Worm (Caenorhabditis elegans): Measurements from ENCODE around the gene T12A7.6.

The T12A7.6 gene

DNA sequence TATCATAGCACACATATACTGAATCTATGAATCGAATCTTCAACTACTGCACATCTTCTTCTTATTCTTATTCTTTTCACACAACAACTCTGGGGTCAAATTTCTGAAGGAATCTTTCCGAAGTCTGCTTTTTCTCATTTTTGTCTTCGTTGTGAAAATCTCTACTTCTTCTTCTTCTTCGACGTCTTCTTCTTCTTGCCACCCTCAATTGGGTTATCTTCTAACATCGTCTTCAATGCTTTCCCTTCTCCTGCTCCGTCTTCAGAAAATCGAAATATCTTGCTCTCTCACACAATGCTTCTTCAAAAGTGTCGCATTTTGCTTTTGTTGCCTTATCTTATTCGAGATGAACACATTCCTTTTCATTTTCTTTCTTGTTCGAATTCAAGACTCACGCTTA is 25.8 kb upstream of the T12A7.6 start:
- TF ChIP-seq ces-1 (GFP tag; optimal IDR thresholded peaks at IDR 0.05) (peak; percentile 94), zip-8 (tag; optimal IDR thresholded peaks at IDR 0.05) (no peak), nhr-2 (tag; optimal IDR thresholded peaks at IDR 0.05) (no peak), lin-13 (tag; optimal IDR thresholded peaks at IDR 0.05) (no peak), mab-5 (tag; optimal IDR thresholded peaks at IDR 0.05) (no peak), ztf-11 (tag; optimal IDR thresholded peaks at IDR 0.05) (no peak)

DNA sequence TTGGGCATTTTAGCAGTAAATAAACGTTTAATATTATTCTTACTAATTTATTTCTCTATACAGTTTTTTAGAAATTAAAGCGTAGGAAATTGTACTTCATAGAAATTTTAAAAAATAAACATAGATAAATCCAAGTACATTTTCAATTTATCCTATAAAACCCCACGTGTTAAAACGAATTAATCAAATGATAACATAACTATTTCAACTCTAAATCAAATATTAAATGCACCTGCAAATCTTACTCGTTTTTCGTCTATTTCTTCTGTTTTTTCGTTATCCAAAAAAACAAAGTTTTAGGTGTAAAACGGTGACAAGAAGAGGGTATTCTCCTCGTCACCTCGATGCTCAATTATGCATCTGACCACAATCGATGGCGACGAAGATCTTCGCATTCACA is 14.0 kb upstream of the T12A7.6 start, which contains the start of gene K01A6.6:
Gene K01A6.6, plus strand, starts transcription at position 301 of the 400 bp plus-strand sequence.
- TF ChIP-seq unc-120 (tag; optimal IDR thresholded peaks at IDR 0.05; ENCODE audit: poor library complexity, severe bottlenecking), result no peak
- TF ChIP-seq lin-13 (tag; optimal IDR thresholded peaks at IDR 0.05), result no peak
- TF ChIP-seq snpc-4 (tag; optimal IDR thresholded peaks at IDR 0.05), result no peak
- no peak for TF ChIP-seq ham-2 (GFP tag; optimal IDR thresholded peaks at IDR 0.05)
- no peak for TF ChIP-seq sem-2 (GFP tag; optimal IDR thresholded peaks at IDR 0.05)
- no peak for TF ChIP-seq ceh-39 (tag; optimal IDR thresholded peaks at IDR 0.05)
- TF ChIP-seq ces-1 (GFP tag; optimal IDR thresholded peaks at IDR 0.05), result no peak
- no peak for TF ChIP-seq mls-2 (tag; optimal IDR thresholded peaks at IDR 0.05)
- TF ChIP-seq nhr-2 (tag; optimal IDR thresholded peaks at IDR 0.05), result no peak
- TF ChIP-seq nhr-76 (tag; optimal IDR thresholded peaks at IDR 0.05), result no peak

DNA sequence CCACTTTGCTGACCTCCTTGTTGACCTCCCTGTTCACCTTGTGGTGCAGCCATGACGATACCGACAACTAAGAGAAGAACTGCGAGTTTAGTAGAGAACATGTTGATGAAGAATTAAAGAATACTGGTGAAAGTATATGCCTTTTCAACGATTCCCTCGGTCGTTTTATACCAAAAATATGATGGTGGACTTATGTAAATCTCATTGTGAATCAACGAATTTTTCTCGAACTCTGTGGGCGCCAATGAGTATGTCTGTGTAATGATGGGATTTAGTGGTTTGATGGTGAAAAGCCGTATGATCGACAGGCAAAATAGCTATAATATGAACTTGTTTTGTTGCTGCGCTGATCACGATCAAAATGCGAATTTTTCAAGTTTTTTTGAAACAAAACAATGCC is 11.8 kb upstream of the T12A7.6 start, which contains the start of gene K01A6.8:
Gene K01A6.8, minus strand, starts transcription at position 101 of the 400 bp plus-strand sequence.
- TF ChIP-seq flh-1 (GFP tag; optimal IDR thresholded peaks at IDR 0.05), result no peak
- no peak for TF ChIP-seq sptf-1 (tag; optimal IDR thresholded peaks at IDR 0.05)
- TF ChIP-seq sem-2 (GFP tag; optimal IDR thresholded peaks at IDR 0.05), result no peak
- TF ChIP-seq ztf-11 (tag; optimal IDR thresholded peaks at IDR 0.05), result no peak
- TF ChIP-seq lsy-2 (tag; optimal IDR thresholded peaks at IDR 0.05), result no peak
- TF ChIP-seq ces-1 (GFP tag; optimal IDR thresholded peaks at IDR 0.05), result no peak
- TF ChIP-seq hlh-1 (tag; optimal IDR thresholded peaks at IDR 0.05), result no peak
- TF ChIP-seq lin-13 (tag; optimal IDR thresholded peaks at IDR 0.05), result no peak
- no peak for TF ChIP-seq nhr-76 (tag; optimal IDR thresholded peaks at IDR 0.05)
- no peak for TF ChIP-seq nhr-28 (tag; optimal IDR thresholded peaks at IDR 0.05)
- TF ChIP-seq zip-8 (tag; optimal IDR thresholded peaks at IDR 0.05), result no peak
- no peak for TF ChIP-seq mls-2 (tag; optimal IDR thresholded peaks at IDR 0.05)
- TF ChIP-seq unc-120 (tag; optimal IDR thresholded peaks at IDR 0.05; ENCODE audit: poor library complexity, severe bottlenecking), result no peak
- TF ChIP-seq ham-2 (GFP tag; optimal IDR thresholded peaks at IDR 0.05), result no peak
- no peak for TF ChIP-seq nhr-12 (tag; optimal IDR thresholded peaks at IDR 0.05)
- TF ChIP-seq cnd-1 (tag; optimal IDR thresholded peaks at IDR 0.05), result no peak

DNA sequence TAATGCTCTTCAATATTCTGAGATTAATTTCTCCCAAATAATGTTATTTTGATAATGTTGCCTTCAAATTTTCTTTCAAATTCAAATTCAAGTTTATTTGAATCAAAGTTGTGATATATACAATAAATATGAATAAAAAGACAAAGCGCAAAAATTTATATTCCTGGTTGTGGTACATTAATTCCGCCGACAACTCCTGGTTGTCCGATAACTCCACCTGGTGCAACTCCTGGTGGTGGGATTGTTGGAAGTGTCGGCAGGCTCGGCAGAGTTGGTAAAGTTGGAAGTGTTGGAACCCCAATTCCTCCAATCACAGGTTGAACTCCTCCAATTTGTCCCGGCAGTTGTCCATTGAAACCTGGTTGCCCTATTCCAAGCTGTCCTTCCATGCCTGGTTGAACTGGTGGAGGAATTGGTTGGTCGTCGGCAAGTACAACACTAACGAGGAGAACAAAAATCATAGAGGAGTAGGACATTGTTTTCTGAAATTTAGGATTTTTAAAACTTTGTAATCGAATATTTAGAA is 10.9 kb upstream of the T12A7.6 start, which contains the start of gene K01A6.7:
Gene K01A6.7, minus strand, starts transcription at position 476 of the 526 bp plus-strand sequence.
- TF ChIP-seq mep-1 (tag; optimal IDR thresholded peaks at IDR 0.05) (no peak), ztf-11 (tag; optimal IDR thresholded peaks at IDR 0.05) (no peak), lin-32 (GFP tag; optimal IDR thresholded peaks at IDR 0.05) (no peak), hlh-1 (tag; optimal IDR thresholded peaks at IDR 0.05) (no peak), nhr-28 (tag; optimal IDR thresholded peaks at IDR 0.05) (no peak), ceh-43 (GFP tag; optimal IDR thresholded peaks at IDR 0.05) (no peak), lsy-2 (tag; optimal IDR thresholded peaks at IDR 0.05) (no peak), sem-2 (GFP tag; optimal IDR thresholded peaks at IDR 0.05) (no peak), flh-1 (GFP tag; optimal IDR thresholded peaks at IDR 0.05) (no peak), ham-2 (GFP tag; optimal IDR thresholded peaks at IDR 0.05) (no peak), bed-3 (GFP tag; optimal IDR thresholded peaks at IDR 0.05) (no peak), ceh-83 (GFP tag; optimal IDR thresholded peaks at IDR 0.05) (no peak)

DNA sequence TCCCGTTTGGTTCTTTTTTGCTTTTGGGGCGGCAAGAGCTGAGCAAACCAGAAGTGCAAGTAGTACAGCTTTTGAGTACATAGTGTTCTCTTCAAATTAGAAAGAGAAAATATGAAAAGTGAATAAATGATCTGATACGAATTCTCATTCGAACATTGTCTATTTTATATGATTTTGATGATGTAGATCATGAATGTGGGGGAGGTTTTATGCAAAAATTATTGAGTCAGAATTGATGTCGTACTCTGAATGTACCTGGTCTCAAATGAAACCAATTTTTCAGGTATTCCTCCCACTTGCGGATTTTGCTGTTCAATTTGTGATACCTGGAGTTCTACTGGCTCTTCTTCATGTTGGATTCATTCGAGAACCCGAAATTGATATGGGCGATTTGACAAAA is 8.8 kb upstream of the T12A7.6 start, which contains the start of gene K01A6.4:
Gene K01A6.4, minus strand, starts transcription at position 101 of the 400 bp plus-strand sequence.
- TF ChIP-seq nhr-237 (tag; optimal IDR thresholded peaks at IDR 0.05) (no peak), lin-13 (tag; optimal IDR thresholded peaks at IDR 0.05) (no peak), ceh-83 (GFP tag; optimal IDR thresholded peaks at IDR 0.05) (no peak), cnd-1 (tag; optimal IDR thresholded peaks at IDR 0.05) (no peak), ceh-43 (GFP tag; optimal IDR thresholded peaks at IDR 0.05) (no peak), hlh-1 (tag; optimal IDR thresholded peaks at IDR 0.05) (no peak), nhr-2 (tag; optimal IDR thresholded peaks at IDR 0.05) (no peak), zip-8 (tag; optimal IDR thresholded peaks at IDR 0.05) (no peak), drap-1 (GFP tag; optimal IDR thresholded peaks at IDR 0.05) (no peak), M03D4.4 (tag; optimal IDR thresholded peaks at IDR 0.05) (no peak), ces-1 (GFP tag; optimal IDR thresholded peaks at IDR 0.05) (no peak), blmp-1 (tag; optimal IDR thresholded peaks at IDR 0.05) (no peak), nhr-12 (tag; optimal IDR thresholded peaks at IDR 0.05) (no peak), unc-62 (GFP tag; optimal IDR thresholded peaks at IDR 0.05) (no peak), nhr-76 (tag; optimal IDR thresholded peaks at IDR 0.05) (no peak), sptf-1 (tag; optimal IDR thresholded peaks at IDR 0.05) (no peak), flh-1 (GFP tag; optimal IDR thresholded peaks at IDR 0.05) (no peak), nhr-28 (tag; optimal IDR thresholded peaks at IDR 0.05) (no peak)

Measured in whole organism, mixed stage, embryonic.